Fruit fly (Drosophila melanogaster): ENCODE results near the gene CG5890.
A peak's percentile ranks its signal among the peaks of the same experiment; 100 is the strongest.

Gene CG5890

dm6 chr3R:25888307-25889075 lies 32.5 kb downstream of the CG5890 start, which contains the start of gene Lnk (continued):
- peak; percentile 61; the same call in 2 of the 3 replicates for TF ChIP-seq ci (GFP tag; IDR thresholded peaks at IDR 0.05)
- TF ChIP-seq insv (GFP tag; optimal IDR thresholded peaks at IDR 0.05), result peak in 1 of 2 experiments; percentile 71
- no peak for TF ChIP-seq CG7372 (GFP tag; IDR thresholded peaks at IDR 0.05)
- TF ChIP-seq amos (GFP tag; IDR thresholded peaks at IDR 0.05; ENCODE audit: partially characterized antibody), result peak; percentile 97
- TF ChIP-seq CG33213 (GFP tag; optimal IDR thresholded peaks at IDR 0.05), result peak; percentile 29
- peak; percentile 34; the same call in 1 of the 2 replicates for TF ChIP-seq klu (GFP tag; IDR thresholded peaks at IDR 0.05)
- no peak for TF ChIP-seq CG10209 (GFP tag; optimal IDR thresholded peaks at IDR 0.05)
- TF ChIP-seq CG12391 (tag; optimal IDR thresholded peaks at IDR 0.05), result peak; percentile 22
- peak; percentile 3 for TF ChIP-seq CG30403 (GFP tag; optimal IDR thresholded peaks at IDR 0.05)
- TF ChIP-seq CG10147 (GFP tag; optimal IDR thresholded peaks at IDR 0.05), result no peak
- peak; percentile 35 for TF ChIP-seq NC2β (GFP tag; optimal IDR thresholded peaks at IDR 0.05)
- peak; percentile 23 for TF ChIP-seq Nf-YC (tag; optimal IDR thresholded peaks at IDR 0.05)
- no peak for TF ChIP-seq TFAM (GFP tag; optimal IDR thresholded peaks at IDR 0.05)
- TF ChIP-seq CG15479 (GFP tag; optimal IDR thresholded peaks at IDR 0.05), result peak; percentile 17
- TF ChIP-seq dysf (GFP tag; IDR thresholded peaks at IDR 0.05), result no peak
- no peak for TF ChIP-seq tx (GFP tag; optimal IDR thresholded peaks at IDR 0.05)
- TF ChIP-seq bsh (GFP tag; optimal IDR thresholded peaks at IDR 0.05), result peak in 1 of 2 experiments; percentile 71
- TF ChIP-seq CG7556 (GFP tag; optimal IDR thresholded peaks at IDR 0.05), result no peak
- peak; percentile 33 for TF ChIP-seq CG2712 (tag; optimal IDR thresholded peaks at IDR 0.05)
- no peak for TF ChIP-seq CG32767 (GFP tag; IDR thresholded peaks at IDR 0.05)
- peak; percentile 46 for TF ChIP-seq pros (GFP tag; optimal IDR thresholded peaks at IDR 0.05)
- TF ChIP-seq CG10565 (GFP tag; optimal IDR thresholded peaks at IDR 0.05), result no peak
- peak; percentile 2 for TF ChIP-seq p53 (GFP tag; optimal IDR thresholded peaks at IDR 0.05)
- no peak for TF ChIP-seq Mrtf (GFP tag; IDR thresholded peaks at IDR 0.05)
- no peak for TF ChIP-seq CG34422 (GFP tag; IDR thresholded peaks at IDR 0.05)
- TF ChIP-seq CG17359 (tag; optimal IDR thresholded peaks at IDR 0.05), result peak; percentile 3
- peak; percentile 18 for TF ChIP-seq CG17912 (GFP tag; optimal IDR thresholded peaks at IDR 0.05)
- peak; percentile 84 for TF ChIP-seq Dll (GFP tag; IDR thresholded peaks at IDR 0.05; ENCODE audit: partially characterized antibody)
- TF ChIP-seq CG3847 (GFP tag; IDR thresholded peaks at IDR 0.05), result peak; percentile 55
- peak; percentile 64 for TF ChIP-seq gsb-n (tag; optimal IDR thresholded peaks at IDR 0.05)
- peak; percentile 14 for TF ChIP-seq sqz (GFP tag; optimal IDR thresholded peaks at IDR 0.05)
- TF ChIP-seq Hr39 (optimal IDR thresholded peaks at IDR 0.05), result no peak
- peak; percentile 95 for TF ChIP-seq MESR4 (GFP tag; optimal IDR thresholded peaks at IDR 0.05)
- peak; percentile 26 for TF ChIP-seq pho (GFP tag; optimal IDR thresholded peaks at IDR 0.05)
- no peak for TF ChIP-seq CG10462 (GFP tag; optimal IDR thresholded peaks at IDR 0.05)
- TF ChIP-seq CG12155 (GFP tag; optimal IDR thresholded peaks at IDR 0.05), result peak; percentile 17
- peak; percentile 71 for TF ChIP-seq CG34376 (GFP tag; optimal IDR thresholded peaks at IDR 0.05)
- TF ChIP-seq CG10431 (GFP tag; optimal IDR thresholded peaks at IDR 0.05), result no peak
- TF ChIP-seq bbx (GFP tag; IDR thresholded peaks at IDR 0.05; ENCODE audit: partially characterized antibody), result peak; percentile 95
- no peak for TF ChIP-seq CG10274 (GFP tag; optimal IDR thresholded peaks at IDR 0.05)
- peak; percentile 87 for TF ChIP-seq CG7963 (GFP tag; IDR thresholded peaks at IDR 0.05; ENCODE audit: partially characterized antibody)
- TF ChIP-seq mirr (GFP tag; optimal IDR thresholded peaks at IDR 0.05), result peak; percentile 23
- TF ChIP-seq BEAF-32 (GFP tag; optimal IDR thresholded peaks at IDR 0.05), result peak; percentile 96
- TF ChIP-seq CG1647 (GFP tag; optimal IDR thresholded peaks at IDR 0.05), result peak; percentile 2
- TF ChIP-seq CG17829 (tag; optimal IDR thresholded peaks at IDR 0.05), result peak; percentile 46
- no peak for TF ChIP-seq bab2 (GFP tag; optimal IDR thresholded peaks at IDR 0.05)
- TF ChIP-seq CG13624 (GFP tag; optimal IDR thresholded peaks at IDR 0.05), result peak; percentile 77
- no peak for TF ChIP-seq CG2678 (tag; optimal IDR thresholded peaks at IDR 0.05)
- no peak for TF ChIP-seq CG12071 (GFP tag; optimal IDR thresholded peaks at IDR 0.05)
